Worm (Caenorhabditis elegans) whole organism, L3 larva: Measurements from ENCODE around the gene E02H4.7.

ENCODE experiments used
- elt-1 ChIP-seq: fragments of 150-350 bp; optimal IDR thresholded peaks from 2 replicates; lab custom pipeline; 2014; ENCODE audit warnings: missing biosample characterization, missing genetic modification characterization
- elt-2 ChIP-seq: sonication (generic microtip); optimal IDR thresholded peaks from 2 replicates; lab custom pipeline; 2016; ENCODE audit warnings: missing genetic modification reagents, mild to moderate bottlenecking, missing genetic modification characterization, missing compliant biosample characterization
- hmg-11 ChIP-seq: sonication (generic microtip); optimal IDR thresholded peaks from 2 replicates; lab custom pipeline; 2016; ENCODE audit warnings: missing genetic modification characterization, missing compliant biosample characterization
- lin-15B ChIP-seq: fragments of 150-350 bp; optimal IDR thresholded peaks from 2 replicates; lab custom pipeline; 2014; ENCODE audit warnings: missing biosample characterization, missing genetic modification characterization
- mml-1 ChIP-seq: fragments of 150-350 bp; sonication (generic microtip); optimal IDR thresholded peaks from 3 replicates; lab custom pipeline; 2014; ENCODE audit warnings: missing biosample characterization, missing genetic modification characterization
- nhr-12 ChIP-seq: fragments of 150-350 bp; optimal IDR thresholded peaks from 2 replicates; lab custom pipeline; 2014; ENCODE audit warnings: missing biosample characterization, missing genetic modification characterization
- pqm-1 ChIP-seq: fragments of 150-350 bp; optimal IDR thresholded peaks from 2 replicates; lab custom pipeline; 2017; ENCODE audit warnings: missing biosample characterization, missing genetic modification characterization, inconsistent platforms
- snpc-4 ChIP-seq: fragments of 150-350 bp; optimal IDR thresholded peaks from 2 replicates; lab custom pipeline; 2014; ENCODE audit warnings: missing biosample characterization, missing genetic modification characterization
- unc-39 ChIP-seq: sonication (generic microtip); optimal IDR thresholded peaks from 4 replicates; lab custom pipeline; 2017; ENCODE audit warnings: missing biosample characterization, missing genetic modification characterization

- TF ChIP-seq lin-15B (tag; lab: Kevin White, UChicago) (no peak), elt-1 (tag; lab: Kevin White, UChicago) (no peak), mml-1 (tag; lab: Kevin White, UChicago) (no peak), snpc-4 (tag; lab: Kevin White, UChicago) (no peak), unc-39 (no peak), pqm-1 (no peak), nhr-12 (tag; lab: Kevin White, UChicago) (no peak), elt-2 (no peak), hmg-11 (no peak)
Observed at ce11 chrX:14234932-14235331, 21.1 kb upstream of the E02H4.7 start, which contains the start of gene srg-37.
